Worm (Caenorhabditis elegans) whole organism, L3 larva: Measurements from ENCODE around the gene cnt-2.

Experiments used
- R02D3.7 ChIP-seq: fragments of 150-350 bp; optimal IDR thresholded peaks from 2 replicates; lab custom pipeline; 2014; ENCODE audit warnings: missing biosample characterization, missing genetic modification characterization
- ZK546.5 ChIP-seq: sonication (generic microtip); optimal IDR thresholded peaks from 2 replicates; lab custom pipeline; 2017; ENCODE audit warnings: missing biosample characterization, missing genetic modification characterization
- aly-2 ChIP-seq: fragments of 150-350 bp; optimal IDR thresholded peaks from 2 replicates; lab custom pipeline; 2014; ENCODE audit warnings: missing biosample characterization, missing genetic modification characterization
- ama-1 ChIP-seq: fragments of 150-350 bp; optimal IDR thresholded peaks from 2 replicates; lab custom pipeline; 2018
- ceh-16 ChIP-seq: sonication (generic microtip); optimal IDR thresholded peaks from 2 replicates; lab custom pipeline; 2017; ENCODE audit warnings: missing biosample characterization, missing genetic modification characterization
- ceh-28 ChIP-seq: fragments of 150-350 bp; optimal IDR thresholded peaks from 2 replicates; lab custom pipeline; 2014; ENCODE audit warnings: missing biosample characterization, missing genetic modification reagents, missing genetic modification characterization
- ceh-82 ChIP-seq: fragments of 150-350 bp; optimal IDR thresholded peaks from 2 replicates; lab custom pipeline; 2014; ENCODE audit warnings: missing biosample characterization, missing genetic modification characterization
- ceh-9 ChIP-seq: sonication (generic microtip); optimal IDR thresholded peaks from 2 replicates; lab custom pipeline; 2018; ENCODE audit warnings: missing biosample characterization, missing genetic modification characterization
- daf-12 ChIP-seq: fragments of 150-350 bp; optimal IDR thresholded peaks from 2 replicates; lab custom pipeline; 2014; ENCODE audit warnings: missing biosample characterization, missing genetic modification reagents, missing genetic modification characterization
- egl-27 ChIP-seq: sonication (generic microtip); optimal IDR thresholded peaks from 4 replicates; lab custom pipeline; 2017; ENCODE audit warnings: missing biosample characterization, missing genetic modification reagents, missing genetic modification characterization
- egl-5 ChIP-seq: fragments of 150-350 bp; optimal IDR thresholded peaks from 2 replicates; lab custom pipeline; 2017; ENCODE audit warnings: missing biosample characterization, missing genetic modification reagents, missing genetic modification characterization, inconsistent platforms
- elt-1 ChIP-seq: fragments of 150-350 bp; optimal IDR thresholded peaks from 2 replicates; lab custom pipeline; 2014; ENCODE audit warnings: missing biosample characterization, missing genetic modification characterization
- elt-2 ChIP-seq: sonication (generic microtip); optimal IDR thresholded peaks from 2 replicates; lab custom pipeline; 2016; ENCODE audit warnings: missing genetic modification reagents, mild to moderate bottlenecking, missing genetic modification characterization, missing compliant biosample characterization
- elt-3 ChIP-seq, 3 experiments: fragments of 150-350 bp in 1 of 3; sonication (generic microtip) in 2 of 3; optimal IDR thresholded peaks; 2 replicates in 2 of 3; 4 replicates in 1 of 3; lab custom pipeline; 2014 to 2017; ENCODE audit warnings: missing biosample characterization in 3 of 3, missing genetic modification characterization in 3 of 3
- eor-1 ChIP-seq, 2 experiments: fragments of 150-350 bp; optimal IDR thresholded peaks; 2 replicates each; lab custom pipeline; 2014 to 2018; ENCODE audit warnings: missing biosample characterization in 2 of 2, missing genetic modification characterization in 2 of 2
- fkh-2 ChIP-seq: fragments of 150-350 bp; optimal IDR thresholded peaks from 2 replicates; lab custom pipeline; 2014; ENCODE audit warnings: missing biosample characterization, missing genetic modification reagents, missing genetic modification characterization
- hmg-11 ChIP-seq: sonication (generic microtip); optimal IDR thresholded peaks from 2 replicates; lab custom pipeline; 2016; ENCODE audit warnings: missing genetic modification characterization, missing compliant biosample characterization
- jun-1 ChIP-seq: fragments of 150-350 bp; optimal IDR thresholded peaks from 2 replicates; lab custom pipeline; 2014; ENCODE audit warnings: missing biosample characterization, missing genetic modification reagents, missing genetic modification characterization
- lin-15B ChIP-seq: fragments of 150-350 bp; optimal IDR thresholded peaks from 2 replicates; lab custom pipeline; 2014; ENCODE audit warnings: missing biosample characterization, missing genetic modification characterization
- lin-39 ChIP-seq: fragments of 150-350 bp; optimal IDR thresholded peaks from 2 replicates; lab custom pipeline; 2018; ENCODE audit warnings: missing biosample characterization, missing genetic modification reagents, missing genetic modification characterization
- lsy-12 ChIP-seq: sonication (generic microtip); optimal IDR thresholded peaks from 2 replicates; lab custom pipeline; 2016; ENCODE audit warnings: mild to moderate bottlenecking, missing genetic modification characterization, missing compliant biosample characterization
- mdl-1 ChIP-seq: fragments of 150-350 bp; optimal IDR thresholded peaks from 2 replicates; lab custom pipeline; 2014; ENCODE audit warnings: missing biosample characterization, missing genetic modification characterization
- nfya-1 ChIP-seq: sonication (generic microtip); optimal IDR thresholded peaks from 2 replicates; lab custom pipeline; 2017; ENCODE audit warnings: missing genetic modification characterization, mild to moderate bottlenecking, missing compliant biosample characterization, antibody characterized with exemption, moderate library complexity; ENCODE audit not compliant: insufficient read depth
- nhr-11 ChIP-seq: fragments of 150-350 bp; optimal IDR thresholded peaks from 2 replicates; lab custom pipeline; 2014; ENCODE audit warnings: missing biosample characterization, missing genetic modification characterization
- nhr-12 ChIP-seq: fragments of 150-350 bp; optimal IDR thresholded peaks from 2 replicates; lab custom pipeline; 2014; ENCODE audit warnings: missing biosample characterization, missing genetic modification characterization
- nhr-23 ChIP-seq: fragments of 150-350 bp; optimal IDR thresholded peaks from 2 replicates; lab custom pipeline; 2014; ENCODE audit warnings: missing biosample characterization, missing genetic modification reagents, missing genetic modification characterization
- nhr-237 ChIP-seq: fragments of 150-350 bp; optimal IDR thresholded peaks from 2 replicates; lab custom pipeline; 2014; ENCODE audit warnings: missing biosample characterization, missing genetic modification characterization
- nhr-25 ChIP-seq: sonication (generic microtip); optimal IDR thresholded peaks from 2 replicates; lab custom pipeline; 2017; ENCODE audit warnings: missing biosample characterization, missing genetic modification characterization
- nhr-28 ChIP-seq: fragments of 150-350 bp; optimal IDR thresholded peaks from 2 replicates; lab custom pipeline; 2014; ENCODE audit warnings: missing biosample characterization, missing genetic modification characterization
- nhr-43 ChIP-seq: sonication (generic microtip); optimal IDR thresholded peaks from 2 replicates; lab custom pipeline; 2016; ENCODE audit warnings: mild to moderate bottlenecking, missing genetic modification characterization, missing compliant biosample characterization; ENCODE audit not compliant: poor library complexity, severe bottlenecking
- nhr-67 ChIP-seq: fragments of 150-350 bp; optimal IDR thresholded peaks from 2 replicates; lab custom pipeline; 2014; ENCODE audit warnings: missing biosample characterization, missing genetic modification characterization
- nhr-76 ChIP-seq: fragments of 150-350 bp; sonication (generic microtip); optimal IDR thresholded peaks from 5 replicates; lab custom pipeline; 2014; ENCODE audit warnings: missing biosample characterization, missing genetic modification characterization
- nhr-77 ChIP-seq: fragments of 150-350 bp; optimal IDR thresholded peaks from 2 replicates; lab custom pipeline; 2014; ENCODE audit warnings: missing biosample characterization, missing genetic modification characterization
- pha-4 ChIP-seq: fragments of 150-350 bp; optimal IDR thresholded peaks from 2 replicates; lab custom pipeline; 2014; ENCODE audit warnings: missing biosample characterization, missing genetic modification reagents, missing genetic modification characterization
- pqm-1 ChIP-seq: fragments of 150-350 bp; optimal IDR thresholded peaks from 2 replicates; lab custom pipeline; 2017; ENCODE audit warnings: missing biosample characterization, missing genetic modification characterization, inconsistent platforms
- sea-2 ChIP-seq: fragments of 150-350 bp; sonication (generic microtip); optimal IDR thresholded peaks from 4 replicates; lab custom pipeline; 2014; ENCODE audit warnings: missing biosample characterization, missing genetic modification reagents, missing genetic modification characterization
- skn-1 ChIP-seq: fragments of 150-350 bp; optimal IDR thresholded peaks from 2 replicates; lab custom pipeline; 2014; ENCODE audit warnings: missing biosample characterization, missing genetic modification characterization
- snpc-4 ChIP-seq: fragments of 150-350 bp; optimal IDR thresholded peaks from 2 replicates; lab custom pipeline; 2014; ENCODE audit warnings: missing biosample characterization, missing genetic modification characterization
- tbx-2 ChIP-seq: sonication (generic microtip); optimal IDR thresholded peaks from 2 replicates; lab custom pipeline; 2016; ENCODE audit warnings: mild to moderate bottlenecking, missing genetic modification characterization, missing compliant biosample characterization
- unc-39 ChIP-seq: sonication (generic microtip); optimal IDR thresholded peaks from 4 replicates; lab custom pipeline; 2017; ENCODE audit warnings: missing biosample characterization, missing genetic modification characterization
- unc-62 ChIP-seq: fragments of 150-350 bp; sonication (generic microtip); optimal IDR thresholded peaks from 4 replicates; lab custom pipeline; 2014; ENCODE audit warnings: missing biosample characterization, missing genetic modification reagents, missing genetic modification characterization
- zag-1 ChIP-seq: fragments of 150-350 bp; optimal IDR thresholded peaks from 2 replicates; lab custom pipeline; 2014; ENCODE audit warnings: missing biosample characterization, missing genetic modification characterization
- ztf-11 ChIP-seq: fragments of 150-350 bp; optimal IDR thresholded peaks from 2 replicates; lab custom pipeline; 2014; ENCODE audit warnings: missing biosample characterization, missing genetic modification characterization
- ztf-4 ChIP-seq: fragments of 150-350 bp; optimal IDR thresholded peaks from 2 replicates; lab custom pipeline; 2014; ENCODE audit warnings: missing biosample characterization, missing genetic modification characterization

cnt-2 gene

DNA sequence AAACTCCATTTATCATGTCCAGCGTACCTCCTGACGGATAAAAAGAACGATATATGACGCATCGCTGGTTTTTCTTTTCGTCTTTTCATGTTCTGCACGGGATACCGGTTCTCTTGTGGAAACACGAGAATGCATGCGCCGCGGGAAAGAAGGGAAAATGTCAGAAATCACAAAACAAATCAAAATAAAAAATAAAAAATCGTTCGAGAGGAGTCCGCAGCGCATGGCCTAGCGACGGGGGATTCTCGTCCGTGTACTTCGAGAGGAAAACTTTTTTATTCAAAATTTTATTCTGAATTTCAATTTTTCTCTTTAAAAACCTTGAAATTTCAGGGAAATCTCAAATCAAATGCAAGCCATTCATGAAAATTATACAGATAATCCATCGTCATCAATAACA, 33.6 kb upstream of the cnt-2 start, which contains the start of the genes lron-10 and hpr-9:
Gene lron-10, minus strand, starts transcription at position 162 of the 400 bp plus-strand sequence.
Gene hpr-9, plus strand, starts transcription at position 344 of the 400 bp plus-strand sequence.
- TF ChIP-seq nhr-67 (tag; lab: Kevin White, UChicago), result no peak
- TF ChIP-seq ceh-16 (tag; lab: Kevin White, UChicago), result no peak
- no peak for TF ChIP-seq elt-1
- TF ChIP-seq nhr-11 (tag; lab: Kevin White, UChicago), result no peak
- TF ChIP-seq tbx-2, result peak; percentile 49
- peak; percentile 24 for TF ChIP-seq nhr-25
- TF ChIP-seq snpc-4 (tag; lab: Kevin White, UChicago), result peak; percentile 19
- peak; percentile 53 for TF ChIP-seq ceh-28 (tag; lab: Kevin White, UChicago)
- peak; percentile 4 for TF ChIP-seq skn-1 (tag; lab: Kevin White, UChicago)
- TF ChIP-seq nfya-1 (tag; lab: Kevin White, UChicago), result peak; percentile 78
- no peak for TF ChIP-seq daf-12 (tag; lab: Kevin White, UChicago)
- TF ChIP-seq jun-1 (tag; lab: Kevin White, UChicago), result no peak
- no peak for TF ChIP-seq elt-3 (tag; optimal IDR thresholded peaks at IDR 0.05; lab: Kevin White, UChicago)
- TF ChIP-seq nhr-43, result peak; percentile 94
- no peak for TF ChIP-seq eor-1 (tag; optimal IDR thresholded peaks at IDR 0.05; lab: Kevin White, UChicago)
- TF ChIP-seq nhr-28 (tag; lab: Kevin White, UChicago), result no peak
- TF ChIP-seq egl-5 (tag; lab: Kevin White, UChicago), result peak; percentile 51
- TF ChIP-seq zag-1 (tag; lab: Kevin White, UChicago), result no peak
- TF ChIP-seq nhr-237 (tag; lab: Kevin White, UChicago), result no peak
- TF ChIP-seq unc-62 (GFP tag; lab: Kevin White, UChicago), result peak; percentile 25
- TF ChIP-seq elt-2 (tag; lab: Kevin White, UChicago), result peak; percentile 25
- no peak for TF ChIP-seq ZK546.5
- TF ChIP-seq lsy-12 (tag; lab: Kevin White, UChicago), result peak; percentile 62
- TF ChIP-seq fkh-2 (tag; lab: Kevin White, UChicago), result no peak
- no peak for TF ChIP-seq ztf-11 (tag; lab: Kevin White, UChicago)
- no peak for TF ChIP-seq nhr-77 (tag; lab: Kevin White, UChicago)
- TF ChIP-seq nhr-23 (tag; lab: Kevin White, UChicago), result peak; percentile 95
- TF ChIP-seq unc-39 (tag; lab: Kevin White, UChicago), result no peak
- TF ChIP-seq nhr-76 (tag; lab: Kevin White, UChicago), result peak; percentile 7
- TF ChIP-seq ama-1, result peak; percentile 36
- no peak for TF ChIP-seq ceh-82 (tag; lab: Kevin White, UChicago)
- TF ChIP-seq lin-15B, result peak; percentile 67
- TF ChIP-seq R02D3.7 (tag; lab: Kevin White, UChicago), result peak; percentile 12
- peak; percentile 39 for TF ChIP-seq hmg-11 (tag; lab: Kevin White, UChicago)
- no peak for TF ChIP-seq ztf-4 (tag; lab: Kevin White, UChicago)
- peak; percentile 39 for TF ChIP-seq lin-39
- TF ChIP-seq pqm-1 (tag; lab: Kevin White, UChicago), result peak; percentile 2
- TF ChIP-seq ceh-9 (tag; lab: Kevin White, UChicago), result no peak
- no peak for TF ChIP-seq aly-2
- TF ChIP-seq pha-4 (tag; lab: Kevin White, UChicago), result peak; percentile 65
- TF ChIP-seq nhr-12 (tag; lab: Kevin White, UChicago), result no peak

DNA sequence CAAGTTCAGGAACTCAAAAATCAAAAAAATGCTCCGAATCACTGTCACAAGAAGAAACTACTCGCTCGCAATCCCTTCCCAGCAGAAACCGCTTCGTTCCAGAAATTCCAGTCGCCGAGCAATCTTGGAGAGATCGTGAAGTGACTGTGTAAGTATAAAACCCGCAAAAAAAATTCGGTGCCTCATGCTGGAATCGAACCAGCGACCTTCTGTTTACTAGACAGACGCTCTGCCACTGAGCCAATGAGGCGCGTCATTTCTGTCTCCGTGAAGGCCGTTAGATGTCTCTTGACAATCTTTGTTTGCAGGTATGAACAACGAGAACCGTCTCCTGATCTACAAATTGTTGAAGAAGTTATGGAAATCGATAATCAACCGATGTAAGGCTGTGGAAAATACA, 30.3 kb upstream of the cnt-2 start:
- no peak for TF ChIP-seq nhr-237 (tag; lab: Kevin White, UChicago)
- no peak for TF ChIP-seq snpc-4 (tag; lab: Kevin White, UChicago)
- peak; percentile 9 for TF ChIP-seq lin-39
- peak; percentile 53 for TF ChIP-seq nfya-1 (tag; lab: Kevin White, UChicago)
- TF ChIP-seq tbx-2, result no peak
- no peak for TF ChIP-seq nhr-28 (tag; lab: Kevin White, UChicago)
- no peak for TF ChIP-seq unc-62 (GFP tag; lab: Kevin White, UChicago)
- TF ChIP-seq pqm-1 (tag; lab: Kevin White, UChicago), result no peak
- TF ChIP-seq nhr-12 (tag; lab: Kevin White, UChicago), result no peak
- peak; percentile 61 for TF ChIP-seq pha-4 (tag; lab: Kevin White, UChicago)
- TF ChIP-seq hmg-11 (tag; lab: Kevin White, UChicago), result peak; percentile 60
- no peak for TF ChIP-seq skn-1 (tag; lab: Kevin White, UChicago)
- no peak for TF ChIP-seq fkh-2 (tag; lab: Kevin White, UChicago)
- TF ChIP-seq unc-39 (tag; lab: Kevin White, UChicago), result no peak
- TF ChIP-seq ceh-16 (tag; lab: Kevin White, UChicago), result no peak
- TF ChIP-seq ceh-9 (tag; lab: Kevin White, UChicago), result no peak
- TF ChIP-seq zag-1 (tag; lab: Kevin White, UChicago), result no peak
- TF ChIP-seq elt-2 (tag; lab: Kevin White, UChicago), result peak; percentile 6
- no peak for TF ChIP-seq jun-1 (tag; lab: Kevin White, UChicago)
- TF ChIP-seq aly-2, result no peak
- TF ChIP-seq ZK546.5, result no peak
- no peak for TF ChIP-seq ztf-4 (tag; lab: Kevin White, UChicago)
- TF ChIP-seq lin-15B, result no peak
- TF ChIP-seq lsy-12 (tag; lab: Kevin White, UChicago), result peak; percentile 59
- no peak for TF ChIP-seq ztf-11 (tag; lab: Kevin White, UChicago)
- TF ChIP-seq nhr-23 (tag; lab: Kevin White, UChicago), result peak; percentile 4
- no peak for TF ChIP-seq R02D3.7 (tag; lab: Kevin White, UChicago)
- TF ChIP-seq elt-1, result no peak
- no peak for TF ChIP-seq ceh-82 (tag; lab: Kevin White, UChicago)
- no peak for TF ChIP-seq elt-3 (tag; optimal IDR thresholded peaks at IDR 0.05; lab: Kevin White, UChicago)
- no peak for TF ChIP-seq nhr-76 (tag; lab: Kevin White, UChicago)
- no peak for TF ChIP-seq daf-12 (tag; lab: Kevin White, UChicago)
- TF ChIP-seq nhr-77 (tag; lab: Kevin White, UChicago), result no peak
- TF ChIP-seq nhr-43, result peak; percentile 26
- no peak for TF ChIP-seq eor-1 (tag; optimal IDR thresholded peaks at IDR 0.05; lab: Kevin White, UChicago)
- TF ChIP-seq sea-2 (GFP tag; lab: Kevin White, UChicago), result no peak
- no peak for TF ChIP-seq mdl-1 (tag; lab: Kevin White, UChicago)
- no peak for TF ChIP-seq nhr-67 (tag; lab: Kevin White, UChicago)
- no peak for TF ChIP-seq egl-27 (tag; lab: Kevin White, UChicago)
- no peak for TF ChIP-seq egl-5 (tag; lab: Kevin White, UChicago)
- peak; percentile 19 for TF ChIP-seq nhr-25
- TF ChIP-seq ama-1, result no peak
